Worm (Caenorhabditis elegans) whole organism, young adult: ENCODE data around the gene sel-11.

Experiments used
- mcd-1 ChIP-seq: fragments of 200-800 bp; sonication (Bioruptor generic); IDR thresholded peaks from 2 replicates; pipeline ENCODE4 v1.3.6; 2022; ENCODE audit warnings: missing genetic modification reagents, missing genetic modification characterization, missing compliant biosample characterization
- unc-62 ChIP-seq: fragments of 150-350 bp; optimal IDR thresholded peaks from 2 replicates; lab custom pipeline; 2014; ENCODE audit warnings: missing biosample characterization, missing genetic modification reagents, missing genetic modification characterization

- TF ChIP-seq mcd-1 (GFP tag; lab: Robert Waterston, UW): no peak
- TF ChIP-seq unc-62: no peak
Observed at ce11 chrV:11741078-11741477, 26.1 kb upstream of the sel-11 start.
